Worm (Caenorhabditis elegans) whole organism, L2 larva: ENCODE measurements around the gene srj-38.
"Not testable (repeated sequence)": the region's sequence is repeated elsewhere in the genome, so short reads cannot be mapped to it uniquely, and the experiment has no call there.

ENCODE experiments used
- F13H6.1 ChIP-seq: sonication (generic microtip); optimal IDR thresholded peaks from 2 replicates; lab custom pipeline; 2016; ENCODE audit warnings: missing genetic modification characterization, missing compliant biosample characterization
- R02D3.7 ChIP-seq: fragments of 150-350 bp; optimal IDR thresholded peaks from 2 replicates; lab custom pipeline; 2014; ENCODE audit warnings: missing biosample characterization, missing genetic modification characterization
- Y55F3AM.14 ChIP-seq: fragments of 200-800 bp; sonication (Bioruptor generic); optimal IDR thresholded peaks from 2 replicates; lab custom pipeline; 2018; ENCODE audit warnings: mild to moderate bottlenecking, missing genetic modification characterization, missing compliant biosample characterization
- ZK546.5 ChIP-seq: sonication (generic microtip); optimal IDR thresholded peaks from 2 replicates; lab custom pipeline; 2017; ENCODE audit warnings: missing biosample characterization, missing genetic modification characterization
- aly-2 ChIP-seq: fragments of 150-350 bp; optimal IDR thresholded peaks from 2 replicates; lab custom pipeline; 2014; ENCODE audit warnings: missing biosample characterization, missing genetic modification characterization
- crh-2 ChIP-seq: sonication (generic microtip); optimal IDR thresholded peaks from 2 replicates; lab custom pipeline; 2017; ENCODE audit warnings: missing biosample characterization, missing genetic modification characterization
- egl-27 ChIP-seq: sonication (generic microtip); optimal IDR thresholded peaks from 3 replicates; lab custom pipeline; 2017; ENCODE audit warnings: missing biosample characterization, missing genetic modification reagents, missing genetic modification characterization
- elt-3 ChIP-seq: sonication (generic microtip); optimal IDR thresholded peaks from 2 replicates; lab custom pipeline; 2017; ENCODE audit warnings: missing biosample characterization, missing genetic modification characterization
- gmeb-1 ChIP-seq: fragments of 150-350 bp; optimal IDR thresholded peaks from 2 replicates; lab custom pipeline; 2014; ENCODE audit warnings: missing biosample characterization, missing genetic modification characterization
- lin-11 ChIP-seq: fragments of 150-350 bp; sonication (generic microtip); optimal IDR thresholded peaks from 2 replicates; lab custom pipeline; 2014; ENCODE audit warnings: missing biosample characterization, missing genetic modification characterization, inconsistent platforms, mixed read lengths
- lin-13 ChIP-seq: fragments of 150-350 bp; optimal IDR thresholded peaks from 2 replicates; lab custom pipeline; 2014; ENCODE audit warnings: missing biosample characterization, missing genetic modification reagents, missing genetic modification characterization
- mab-5 ChIP-seq: fragments of 150-350 bp; optimal IDR thresholded peaks from 2 replicates; lab custom pipeline; 2014; ENCODE audit warnings: missing biosample characterization, missing genetic modification characterization
- nhr-12 ChIP-seq: fragments of 150-350 bp; optimal IDR thresholded peaks from 2 replicates; lab custom pipeline; 2014; ENCODE audit warnings: missing biosample characterization, missing genetic modification characterization
- nhr-21 ChIP-seq: fragments of 150-350 bp; optimal IDR thresholded peaks from 2 replicates; lab custom pipeline; 2014; ENCODE audit warnings: missing biosample characterization, missing genetic modification characterization
- nhr-23 ChIP-seq: fragments of 150-350 bp; optimal IDR thresholded peaks from 2 replicates; lab custom pipeline; 2014; ENCODE audit warnings: missing biosample characterization, missing genetic modification reagents, missing genetic modification characterization
- nhr-6 ChIP-seq: fragments of 150-350 bp; optimal IDR thresholded peaks from 2 replicates; lab custom pipeline; 2014; ENCODE audit warnings: missing biosample characterization, missing genetic modification characterization
- peb-1 ChIP-seq: fragments of 150-350 bp; optimal IDR thresholded peaks from 2 replicates; lab custom pipeline; 2014; ENCODE audit warnings: missing biosample characterization, missing genetic modification characterization
- sma-3 ChIP-seq: sonication (generic microtip); optimal IDR thresholded peaks from 2 replicates; lab custom pipeline; 2016; ENCODE audit warnings: missing genetic modification reagents, missing genetic modification characterization, missing compliant biosample characterization
- sma-9 ChIP-seq, 2 experiments: fragments of 150-350 bp in 1 of 2; sonication (generic microtip) in 1 of 2; optimal IDR thresholded peaks; 2 replicates each; lab custom pipeline; 2014 to 2016; ENCODE audit warnings: missing genetic modification characterization in 2 of 2, mild to moderate bottlenecking in 1 of 2, missing biosample characterization in 1 of 2, missing compliant biosample characterization in 1 of 2, missing genetic modification reagents in 1 of 2, moderate library complexity in 1 of 2
- snpc-4 ChIP-seq: fragments of 150-350 bp; optimal IDR thresholded peaks from 2 replicates; lab custom pipeline; 2014; ENCODE audit warnings: missing biosample characterization, missing genetic modification characterization
- unc-39 ChIP-seq: fragments of 150-350 bp; optimal IDR thresholded peaks from 2 replicates; lab custom pipeline; 2014; ENCODE audit warnings: missing biosample characterization, missing genetic modification characterization
- unc-55 ChIP-seq: fragments of 150-350 bp; sonication (generic microtip); optimal IDR thresholded peaks from 3 replicates; lab custom pipeline; 2014; ENCODE audit warnings: missing biosample characterization, missing genetic modification reagents, missing genetic modification characterization
- unc-62 ChIP-seq: fragments of 150-350 bp; optimal IDR thresholded peaks from 2 replicates; lab custom pipeline; 2014; ENCODE audit warnings: missing biosample characterization, missing genetic modification reagents, missing genetic modification characterization
- zag-1 ChIP-seq: fragments of 150-350 bp; optimal IDR thresholded peaks from 2 replicates; lab custom pipeline; 2014; ENCODE audit warnings: missing biosample characterization, missing genetic modification characterization
- ztf-4 ChIP-seq: fragments of 150-350 bp; optimal IDR thresholded peaks from 2 replicates; lab custom pipeline; 2014; ENCODE audit warnings: missing biosample characterization, missing genetic modification characterization

The srj-38 gene

ce11 chrV:842611-843010 is 41.6 kb downstream of the srj-38 start:
- TF ChIP-seq ztf-4 (tag; lab: Kevin White, UChicago) (no peak), egl-27 (no peak), nhr-6 (tag; lab: Kevin White, UChicago) (no peak), zag-1 (tag; lab: Kevin White, UChicago) (no peak), nhr-12 (no peak), Y55F3AM.14 (GFP tag; lab: Kevin White, UChicago) (no peak), elt-3 (tag; lab: Kevin White, UChicago) (no peak)

- TF ChIP-seq unc-62 (GFP tag; lab: Kevin White, UChicago); snpc-4 (tag; lab: Kevin White, UChicago); F13H6.1 (tag; lab: Kevin White, UChicago): not testable (repeated sequence)
Observed at ce11 chrV:838984-839471, 45.2 kb downstream of the srj-38 start, which contains the start of the genes K09C6.7 and K09C6.10. K09C6.7 (minus strand) TSS chrV:839084. K09C6.10 (plus strand) TSS chrV:839421.

- TF ChIP-seq sma-9 (GFP tag; optimal IDR thresholded peaks at IDR 0.05; lab: Kevin White, UChicago): no peak
- TF ChIP-seq sma-9 (tag; optimal IDR thresholded peaks at IDR 0.05; lab: Kevin White, UChicago): no peak
- no peak for TF ChIP-seq sma-3 (GFP tag; lab: Kevin White, UChicago)
- TF ChIP-seq gmeb-1 (tag; lab: Kevin White, UChicago): no peak
- no peak for TF ChIP-seq nhr-21 (tag; lab: Kevin White, UChicago)
- no peak for TF ChIP-seq ZK546.5 (tag; lab: Kevin White, UChicago)
- no peak for TF ChIP-seq crh-2 (tag; lab: Kevin White, UChicago)
- TF ChIP-seq egl-27: no peak
- TF ChIP-seq elt-3 (tag; lab: Kevin White, UChicago): no peak
- TF ChIP-seq unc-62 (GFP tag; lab: Kevin White, UChicago): no peak
- no peak for TF ChIP-seq mab-5 (tag; lab: Kevin White, UChicago)
- no peak for TF ChIP-seq Y55F3AM.14 (GFP tag; lab: Kevin White, UChicago)
- no peak for TF ChIP-seq aly-2 (tag; lab: Kevin White, UChicago)
- no peak for TF ChIP-seq lin-13 (GFP tag; lab: Kevin White, UChicago)
- no peak for TF ChIP-seq lin-11 (tag; lab: Kevin White, UChicago)
- no peak for TF ChIP-seq nhr-23 (tag; lab: Kevin White, UChicago)
- no peak for TF ChIP-seq unc-39
- no peak for TF ChIP-seq unc-55 (GFP tag; lab: Kevin White, UChicago)
- no peak for TF ChIP-seq peb-1 (tag; lab: Kevin White, UChicago)
- TF ChIP-seq R02D3.7: no peak
Observed at ce11 chrV:833368-833767, 50.9 kb downstream of the srj-38 start, which contains the start of gene F41H8.1. F41H8.1 (plus strand) TSS chrV:833668.
